Worm (Caenorhabditis elegans) whole organism, L4 larva: ENCODE data around the gene unc-71.

Experiments used
- F10B5.3 ChIP-seq: sonication (generic microtip); optimal IDR thresholded peaks from 2 replicates; lab custom pipeline; 2016; ENCODE audit warnings: mild to moderate bottlenecking, missing genetic modification characterization, missing compliant biosample characterization
- F37D6.2 ChIP-seq: sonication (generic microtip); optimal IDR thresholded peaks from 2 replicates; lab custom pipeline; 2016; ENCODE audit warnings: mild to moderate bottlenecking, missing genetic modification characterization, missing compliant biosample characterization
- F44E2.7 ChIP-seq: fragments of 200-800 bp; sonication (Bioruptor generic); IDR thresholded peaks from 2 replicates; pipeline ENCODE4 v2.1.2; 2022; ENCODE audit warnings: missing genetic modification characterization, missing compliant biosample characterization
- R02D3.7 ChIP-seq: fragments of 150-350 bp; sonication (generic microtip); optimal IDR thresholded peaks from 3 replicates; lab custom pipeline; 2014; ENCODE audit warnings: missing biosample characterization, missing genetic modification characterization
- Y105C5A.15 ChIP-seq: fragments of 200-800 bp; sonication (Bioruptor generic); IDR thresholded peaks from 2 replicates; pipeline ENCODE4 v1.3.6; 2022; ENCODE audit warnings: missing genetic modification characterization, missing compliant biosample characterization
- Y75B8A.6 ChIP-seq: fragments of 200-800 bp; sonication (Bioruptor generic); IDR thresholded peaks from 2 replicates; pipeline ENCODE4 v1.3.6; 2022; ENCODE audit warnings: missing genetic modification reagents, missing genetic modification characterization, missing compliant biosample characterization
- ZK337.2 ChIP-seq: fragments of 200-800 bp; sonication (Bioruptor generic); IDR thresholded peaks from 2 replicates; pipeline ENCODE4 v1.3.6; 2022; ENCODE audit warnings: missing genetic modification reagents, missing genetic modification characterization, missing compliant biosample characterization
- ceh-28 ChIP-seq: fragments of 150-350 bp; optimal IDR thresholded peaks from 2 replicates; lab custom pipeline; 2014; ENCODE audit warnings: missing biosample characterization, missing genetic modification reagents, missing genetic modification characterization
- ceh-62 ChIP-seq: sonication (generic microtip); optimal IDR thresholded peaks from 2 replicates; lab custom pipeline; 2017; ENCODE audit warnings: missing biosample characterization, missing genetic modification characterization
- ces-1 ChIP-seq: fragments of 150-350 bp; sonication (generic microtip); optimal IDR thresholded peaks from 4 replicates; lab custom pipeline; 2014; ENCODE audit warnings: missing biosample characterization, missing genetic modification reagents, missing genetic modification characterization
- daf-12 ChIP-seq: fragments of 150-350 bp; optimal IDR thresholded peaks from 2 replicates; lab custom pipeline; 2014; ENCODE audit warnings: missing biosample characterization, missing genetic modification reagents, missing genetic modification characterization
- daf-16 ChIP-seq, 3 experiments: sonication (generic microtip); optimal IDR thresholded peaks; 2 replicates each; lab custom pipeline; 2016 to 2017; ENCODE audit warnings: missing genetic modification characterization in 3 of 3, missing genetic modification reagents in 3 of 3, mild to moderate bottlenecking in 2 of 3, missing compliant biosample characterization in 2 of 3, missing biosample characterization in 1 of 3, moderate library complexity in 1 of 3
- daf-19 ChIP-seq: fragments of 200-800 bp; sonication (Bioruptor generic); conservative IDR thresholded peaks from 2 replicates; pipeline ENCODE4 v1.3.6; 2022; ENCODE audit warnings: missing genetic modification characterization, missing compliant biosample characterization
- daf-8 ChIP-seq: fragments of 200-800 bp; sonication (Bioruptor generic); IDR thresholded peaks from 2 replicates; pipeline ENCODE4 v1.3.6; 2022; ENCODE audit warnings: missing genetic modification characterization, missing compliant biosample characterization
- dmd-9 ChIP-seq: fragments of 200-800 bp; sonication (Bioruptor generic); IDR thresholded peaks from 2 replicates; pipeline ENCODE4 v1.3.6; 2022; ENCODE audit warnings: missing genetic modification reagents, missing genetic modification characterization, missing compliant biosample characterization
- duxl-1 ChIP-seq: sonication (generic microtip); optimal IDR thresholded peaks from 2 replicates; lab custom pipeline; 2016; ENCODE audit warnings: mild to moderate bottlenecking, missing genetic modification characterization, moderate library complexity, missing compliant biosample characterization; ENCODE audit not compliant: poor library complexity
- dve-1 ChIP-seq: sonication (generic microtip); optimal IDR thresholded peaks from 2 replicates; lab custom pipeline; 2017; ENCODE audit warnings: antibody characterized with exemption, mild to moderate bottlenecking, missing genetic modification characterization, missing compliant biosample characterization; ENCODE audit not compliant: insufficient read depth
- gei-8 ChIP-seq: fragments of 200-800 bp; sonication (Bioruptor generic); optimal IDR thresholded peaks from 2 replicates; lab custom pipeline; 2018; ENCODE audit warnings: mild to moderate bottlenecking, missing genetic modification characterization, missing compliant biosample characterization
- jun-1 ChIP-seq: fragments of 150-350 bp; optimal IDR thresholded peaks from 2 replicates; lab custom pipeline; 2014; ENCODE audit warnings: missing biosample characterization, missing genetic modification reagents, missing genetic modification characterization
- lin-38 ChIP-seq: fragments of 200-800 bp; sonication (Bioruptor generic); IDR thresholded peaks from 2 replicates; pipeline ENCODE4 v1.3.6; 2022; ENCODE audit warnings: missing genetic modification reagents, missing genetic modification characterization, missing compliant biosample characterization
- lir-3 ChIP-seq: sonication (generic microtip); optimal IDR thresholded peaks from 2 replicates; lab custom pipeline; 2016; ENCODE audit warnings: mild to moderate bottlenecking, missing genetic modification characterization, missing compliant biosample characterization
- lsy-2 ChIP-seq, 2 experiments: fragments of 150-350 bp in 1 of 2; sonication (generic microtip) in 1 of 2; optimal IDR thresholded peaks; 2 replicates each; lab custom pipeline; 2014 to 2017; ENCODE audit warnings: missing biosample characterization in 2 of 2, missing genetic modification characterization in 2 of 2
- madf-9 ChIP-seq: fragments of 200-800 bp; sonication (Bioruptor generic); conservative IDR thresholded peaks from 2 replicates; pipeline ENCODE4 v1.3.6; 2022; ENCODE audit warnings: missing genetic modification reagents, missing genetic modification characterization, missing compliant biosample characterization
- mep-1 ChIP-seq: fragments of 150-350 bp; sonication (generic microtip); optimal IDR thresholded peaks from 3 replicates; lab custom pipeline; 2014; ENCODE audit warnings: missing biosample characterization, missing genetic modification characterization
- mes-2 ChIP-seq: sonication (generic microtip); optimal IDR thresholded peaks from 2 replicates; lab custom pipeline; 2016; ENCODE audit warnings: missing genotype, mild to moderate bottlenecking, missing genetic modification characterization, missing compliant biosample characterization; ENCODE audit not compliant: poor library complexity, severe bottlenecking
- nhr-41 ChIP-seq: fragments of 200-800 bp; sonication (Bioruptor generic); IDR thresholded peaks from 2 replicates; pipeline ENCODE4 v1.3.6; 2022; ENCODE audit warnings: missing genetic modification reagents, missing genetic modification characterization, missing compliant biosample characterization
- nhr-42 ChIP-seq: fragments of 200-800 bp; sonication (Bioruptor generic); IDR thresholded peaks from 2 replicates; pipeline ENCODE4 v1.3.6; 2022; ENCODE audit warnings: missing genetic modification characterization, missing compliant biosample characterization
- nhr-48 ChIP-seq: sonication (generic microtip); optimal IDR thresholded peaks from 2 replicates; lab custom pipeline; 2016; ENCODE audit warnings: mild to moderate bottlenecking, missing genetic modification characterization, missing compliant biosample characterization
- nhr-6 ChIP-seq: fragments of 150-350 bp; optimal IDR thresholded peaks from 2 replicates; lab custom pipeline; 2014; ENCODE audit warnings: missing biosample characterization, missing genetic modification characterization
- nhr-76 ChIP-seq: fragments of 150-350 bp; optimal IDR thresholded peaks from 2 replicates; lab custom pipeline; 2014; ENCODE audit warnings: missing biosample characterization, missing genetic modification characterization
- pha-4 ChIP-seq, 2 experiments: fragments of 150-350 bp in 1 of 2; fragments of 200-800 bp in 1 of 2; sonication (Bioruptor generic) in 1 of 2; IDR thresholded peaks in 1 of 2; optimal IDR thresholded peaks in 1 of 2; 2 replicates each; pipeline versions ENCODE4 v1.3.6 to Lab custom; 2014 to 2022; ENCODE audit warnings: missing genetic modification characterization in 2 of 2, missing genetic modification reagents in 2 of 2, missing biosample characterization in 1 of 2, missing compliant biosample characterization in 1 of 2
- pqm-1 ChIP-seq: sonication (generic microtip); optimal IDR thresholded peaks from 2 replicates; lab custom pipeline; 2017; ENCODE audit warnings: missing biosample characterization, missing genetic modification characterization
- rbr-2 ChIP-seq: sonication (generic microtip); optimal IDR thresholded peaks from 2 replicates; lab custom pipeline; 2016; ENCODE audit warnings: missing genotype, missing genetic modification characterization, missing compliant biosample characterization
- set-16 ChIP-seq: fragments of 200-800 bp; sonication (Bioruptor generic); IDR thresholded peaks from 2 replicates; pipeline ENCODE4 v1.3.6; 2022; ENCODE audit warnings: missing genetic modification reagents, missing genetic modification characterization, missing compliant biosample characterization
- spr-1 ChIP-seq: sonication (generic microtip); optimal IDR thresholded peaks from 2 replicates; lab custom pipeline; 2016; ENCODE audit warnings: mild to moderate bottlenecking, missing genetic modification characterization, missing compliant biosample characterization
- spr-3 ChIP-seq: fragments of 200-800 bp; sonication (Bioruptor generic); optimal IDR thresholded peaks from 2 replicates; lab custom pipeline; 2018; ENCODE audit warnings: mild to moderate bottlenecking, missing genetic modification characterization, missing compliant biosample characterization
- unc-62 ChIP-seq, 3 experiments: fragments of 150-350 bp in 1 of 3; sonication (generic microtip); optimal IDR thresholded peaks in 2 of 3; peaks in 1 of 3; 1 replicate in 1 of 3; 2 replicates in 2 of 3; lab custom pipeline; 2014 to 2017; ENCODE audit warnings: missing biosample characterization in 3 of 3, missing genetic modification characterization in 3 of 3, missing genetic modification reagents in 3 of 3, missing genotype in 1 of 3
- zag-1 ChIP-seq: fragments of 150-350 bp; optimal IDR thresholded peaks from 2 replicates; lab custom pipeline; 2014; ENCODE audit warnings: missing biosample characterization, missing genetic modification characterization
- zip-11 ChIP-seq: fragments of 200-800 bp; sonication (Bioruptor generic); IDR thresholded peaks from 2 replicates; pipeline ENCODE4 v1.3.6; 2022; ENCODE audit warnings: missing genetic modification characterization, missing compliant biosample characterization
- zip-2 ChIP-seq: fragments of 150-350 bp; optimal IDR thresholded peaks from 2 replicates; lab custom pipeline; 2014; ENCODE audit warnings: missing biosample characterization, missing genetic modification characterization
- ztf-11 ChIP-seq: fragments of 150-350 bp; optimal IDR thresholded peaks from 2 replicates; lab custom pipeline; 2014; ENCODE audit warnings: missing biosample characterization, missing genetic modification characterization
- ztf-7 ChIP-seq: fragments of 150-350 bp; optimal IDR thresholded peaks from 2 replicates; lab custom pipeline; 2014; ENCODE audit warnings: missing biosample characterization, missing genetic modification characterization

The unc-71 gene

DNA sequence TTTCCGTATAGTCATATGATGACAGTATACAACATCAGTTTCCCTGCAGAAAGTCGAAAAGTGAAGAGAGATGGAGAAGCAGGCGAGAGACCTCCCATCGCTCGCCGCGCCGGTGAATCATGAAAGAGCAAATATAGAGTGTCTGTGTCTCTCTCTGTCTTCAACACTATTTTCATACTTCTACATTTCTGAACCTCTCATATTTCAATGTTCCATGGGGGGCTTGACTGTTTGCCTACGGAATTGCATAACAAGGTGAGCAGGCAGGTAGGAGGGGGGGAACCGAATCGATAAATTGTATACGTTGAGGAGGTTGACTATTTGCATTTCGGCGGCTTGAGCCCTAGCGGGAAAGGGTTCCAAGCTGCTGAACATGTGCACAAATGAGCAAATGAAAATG lies 28.3 kb upstream of the unc-71 start (continued):
- TF ChIP-seq pha-4 (GFP tag; IDR thresholded peaks at IDR 0.05; lab: Robert Waterston, UW) = no peak
- TF ChIP-seq pha-4 (tag; optimal IDR thresholded peaks at IDR 0.05; lab: Kevin White, UChicago) = peak; percentile 75
- TF ChIP-seq dmd-9 (GFP tag; lab: Robert Waterston, UW) = no peak

DNA sequence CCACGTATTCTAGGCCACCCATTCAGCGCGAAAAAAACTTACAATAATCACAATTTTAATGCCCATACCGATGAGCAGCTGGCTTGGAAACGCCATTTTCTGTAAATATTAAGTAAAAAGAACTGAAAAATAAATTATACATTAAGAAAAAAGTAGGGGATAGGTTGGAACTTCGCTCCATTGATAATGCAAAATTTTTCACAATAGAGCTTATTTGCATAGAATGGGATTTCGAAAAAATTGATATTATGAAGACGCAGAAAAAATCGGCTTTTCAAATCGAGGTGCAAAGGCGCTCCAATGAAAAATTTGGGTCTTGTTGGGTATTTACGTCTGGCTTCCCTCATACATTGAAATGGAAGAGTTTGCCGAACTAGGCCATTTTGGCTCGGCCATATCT lies 27.0 kb upstream of the unc-71 start, which contains the start of gene Y37D8A.16:
TSS of gene Y37D8A.16 (minus strand) at position 101 of the 400 bp plus-strand sequence.
- TF ChIP-seq jun-1 (tag; lab: Kevin White, UChicago) (no peak), F10B5.3 (tag; lab: Kevin White, UChicago) (no peak), F37D6.2 (tag; lab: Kevin White, UChicago) (no peak), Y75B8A.6 (GFP tag; lab: Robert Waterston, UW) (no peak), daf-16 (GFP tag; optimal IDR thresholded peaks at IDR 0.05; lab: Kevin White, UChicago) (no peak), daf-16 (tag; optimal IDR thresholded peaks at IDR 0.05; lab: Kevin White, UChicago) (no peak), zip-11 (GFP tag; lab: Robert Waterston, UW) (no peak), F44E2.7 (GFP tag; lab: Robert Waterston, UW) (no peak), nhr-42 (GFP tag; lab: Robert Waterston, UW) (no peak), nhr-41 (GFP tag; lab: Robert Waterston, UW) (no peak), nhr-48 (tag; lab: Kevin White, UChicago) (no peak), lsy-2 (tag; optimal IDR thresholded peaks at IDR 0.05; lab: Kevin White, UChicago) (no peak), gei-8 (GFP tag; lab: Kevin White, UChicago) (no peak), madf-9 (GFP tag; lab: Robert Waterston, UW) (no peak), zip-2 (tag; lab: Kevin White, UChicago) (no peak), ztf-7 (tag; lab: Kevin White, UChicago) (no peak), nhr-76 (no peak), daf-19 (GFP tag; lab: Robert Waterston, UW) (no peak), ceh-28 (tag; lab: Kevin White, UChicago) (no peak), duxl-1 (tag; lab: Kevin White, UChicago) (no peak), pqm-1 (tag; lab: Kevin White, UChicago) (no peak)

DNA sequence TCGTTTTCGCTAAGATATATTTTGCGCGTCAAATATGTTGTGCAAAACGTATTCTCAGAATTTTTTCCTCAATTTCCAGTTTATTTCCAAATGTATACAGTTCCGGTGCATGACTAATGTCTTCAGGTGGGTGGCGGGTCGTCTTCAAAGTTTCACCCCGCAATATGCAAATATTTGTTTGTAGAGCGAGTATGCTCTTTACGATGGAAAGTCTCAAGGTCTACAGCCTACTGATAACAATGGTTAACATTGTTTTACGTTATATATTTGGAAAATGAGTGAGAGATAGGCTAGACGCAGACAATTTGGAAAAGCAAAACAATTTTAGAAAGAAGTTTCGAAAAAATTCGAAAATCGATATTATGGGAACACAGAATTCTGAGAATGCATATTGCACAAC lies 26.3 kb upstream of the unc-71 start:
- TF ChIP-seq mes-2 (tag; lab: Kevin White, UChicago) = peak; percentile 32
- peak; percentile 42 for TF ChIP-seq dve-1 (tag; lab: Kevin White, UChicago)
- TF ChIP-seq lsy-2 (tag; optimal IDR thresholded peaks at IDR 0.05; lab: Kevin White, UChicago) = peak in 1 of 2 experiments; percentile 19
- TF ChIP-seq pqm-1 (tag; lab: Kevin White, UChicago) = peak; percentile 30
- no peak for TF ChIP-seq lin-38 (GFP tag; lab: Robert Waterston, UW)
- peak; percentile 40 for TF ChIP-seq mep-1
- no peak for TF ChIP-seq spr-1 (tag; lab: Kevin White, UChicago)
- no peak for TF ChIP-seq daf-16 (GFP tag; optimal IDR thresholded peaks at IDR 0.05; lab: Kevin White, UChicago)
- peak; percentile 62 for TF ChIP-seq daf-16 (tag; optimal IDR thresholded peaks at IDR 0.05; lab: Kevin White, UChicago)

DNA sequence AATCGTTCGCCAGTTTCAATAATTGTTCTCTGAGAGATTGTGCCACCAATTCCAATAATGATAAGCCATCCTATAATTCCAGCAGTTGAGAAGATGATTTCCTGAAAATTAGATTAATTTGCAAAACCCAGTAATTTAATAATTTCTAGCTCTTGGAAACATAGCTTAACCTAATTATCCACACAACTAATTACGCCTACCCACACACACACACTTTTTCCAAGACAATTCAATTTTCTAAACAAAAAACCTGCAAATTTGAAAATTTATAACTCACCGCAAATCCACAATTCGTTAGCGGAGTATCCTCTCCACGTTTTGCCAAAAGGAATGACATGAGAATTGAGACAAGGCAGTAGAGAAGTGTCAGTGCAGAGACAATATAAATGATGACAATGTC lies 24.9 kb upstream of the unc-71 start:
- no peak for TF ChIP-seq rbr-2
- peak; percentile 18 for TF ChIP-seq ces-1 (GFP tag; lab: Kevin White, UChicago)
- TF ChIP-seq gei-8 (GFP tag; lab: Kevin White, UChicago) = no peak
- TF ChIP-seq lir-3 (tag; lab: Kevin White, UChicago) = no peak

DNA sequence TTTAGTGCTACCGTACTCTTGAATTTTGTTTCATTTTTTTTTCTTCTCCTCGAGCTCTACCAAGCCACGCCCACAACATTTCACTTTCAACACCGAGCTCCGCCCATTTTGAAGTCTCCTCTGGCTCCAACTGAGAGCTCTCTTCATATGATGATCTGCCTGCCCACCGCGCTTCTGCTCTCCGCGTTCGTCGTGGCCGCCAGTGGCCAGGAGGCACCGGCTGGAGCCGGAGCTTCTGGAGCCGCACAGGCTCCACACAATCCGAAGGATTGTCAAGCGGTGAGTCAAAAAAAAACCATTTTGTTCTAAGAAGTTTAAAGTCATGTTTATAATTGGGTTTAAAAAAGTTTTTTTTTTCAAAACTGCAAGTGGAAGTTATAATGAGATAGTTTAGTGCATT lies 18.8 kb upstream of the unc-71 start, which contains the start of gene flp-14:
TSS of gene flp-14 (plus strand) at position 146 of the 400 bp plus-strand sequence.
- TF ChIP-seq unc-62 (GFP tag; optimal IDR thresholded peaks at IDR 0.05 in 1 of 2; lab: Kevin White, UChicago) (peak in 1 of 2 experiments; percentile 61), unc-62 (tag; optimal IDR thresholded peaks at IDR 0.05; lab: Kevin White, UChicago) (no peak), zag-1 (no peak), spr-3 (GFP tag; lab: Kevin White, UChicago) (no peak), ceh-28 (tag; lab: Kevin White, UChicago) (no peak), Y105C5A.15 (GFP tag; lab: Robert Waterston, UW) (no peak), spr-1 (tag; lab: Kevin White, UChicago) (no peak), rbr-2 (no peak), set-16 (peak; percentile 92), nhr-6 (tag; lab: Kevin White, UChicago) (no peak), ZK337.2 (GFP tag; lab: Robert Waterston, UW) (no peak), ceh-62 (tag; lab: Kevin White, UChicago) (no peak), daf-8 (GFP tag; lab: Robert Waterston, UW) (no peak), ztf-11 (tag; lab: Kevin White, UChicago) (no peak), daf-12 (tag; lab: Kevin White, UChicago) (no peak), R02D3.7 (tag; lab: Kevin White, UChicago) (no peak)
